Worm (Caenorhabditis elegans): ENCODE results near the gene F59A7.7.

ce11 chrV:2055765-2056504 is 44.1 kb downstream of the F59A7.7 start:
- TF ChIP-seq him-1 (tag; optimal IDR thresholded peaks at IDR 0.05) (no peak), dao-5 (tag; optimal IDR thresholded peaks at IDR 0.05) (no peak), W03F9.2 (tag; optimal IDR thresholded peaks at IDR 0.05) (no peak)
